Fruit fly (Drosophila melanogaster) whole organism, wandering third instar larva: ENCODE measurements around the gene CG17568.

Experiments used
- Abd-B ChIP-seq: fragments of >200 bp; optimal IDR thresholded peaks from 2 replicates; lab custom pipeline; 2017; ENCODE audit warnings: missing biosample characterization, missing genetic modification characterization
- GATAd ChIP-seq: sonication (Bioruptor generic); optimal IDR thresholded peaks from 2 replicates; lab custom pipeline; 2016; ENCODE audit warnings: missing biosample characterization, missing genetic modification characterization
- Hnf4 ChIP-seq: fragments of 200-800 bp; sonication (Bioruptor generic); optimal IDR thresholded peaks from 2 replicates; lab custom pipeline; 2016; ENCODE audit warnings: missing biosample characterization, mild to moderate bottlenecking, missing genetic modification characterization
- Hr78 ChIP-seq: fragments of >200 bp; optimal IDR thresholded peaks from 2 replicates; lab custom pipeline; 2017; ENCODE audit warnings: missing biosample characterization, missing genetic modification characterization
- Hr83 ChIP-seq: fragments of 200-300 bp; sonication (Bioruptor generic); optimal IDR thresholded peaks from 2 replicates; lab custom pipeline; 2016; ENCODE audit warnings: missing biosample characterization, mild to moderate bottlenecking, missing genetic modification characterization, moderate library complexity; ENCODE audit not compliant: poor library complexity, severe bottlenecking
- Vsx2 ChIP-seq: fragments of 200-300, 225-300 bp; sonication (Bioruptor generic); optimal IDR thresholded peaks from 2 replicates; lab custom pipeline; 2018; ENCODE audit warnings: missing biosample characterization, missing genetic modification characterization; ENCODE audit not compliant: partially characterized antibody
- fru ChIP-seq: fragments of 200-800 bp; sonication (Bioruptor generic); optimal IDR thresholded peaks from 3 replicates; lab custom pipeline; 2016; ENCODE audit warnings: missing biosample characterization, mild to moderate bottlenecking, missing genetic modification characterization
- h ChIP-seq: fragments of 200-800 bp; sonication (Bioruptor generic); optimal IDR thresholded peaks from 3 replicates; lab custom pipeline; 2016; ENCODE audit warnings: missing biosample characterization, mild to moderate bottlenecking, missing genetic modification characterization
- jim ChIP-seq: fragments of 175-275, 200-325 bp; sonication (Bioruptor generic); optimal IDR thresholded peaks from 2 replicates; lab custom pipeline; 2016; ENCODE audit warnings: missing biosample characterization, mild to moderate bottlenecking, missing genetic modification characterization
- psq ChIP-seq: fragments of 200-800 bp; sonication (Bioruptor generic); optimal IDR thresholded peaks from 3 replicates; lab custom pipeline; 2017; ENCODE audit warnings: missing biosample characterization, mild to moderate bottlenecking, missing genetic modification characterization, moderate library complexity
- usp ChIP-seq: fragments of >200 bp; optimal IDR thresholded peaks from 2 replicates; lab custom pipeline; 2017; ENCODE audit warnings: missing biosample characterization, missing genetic modification characterization

- TF ChIP-seq usp (GFP tag; lab: Kevin White, UChicago) (no peak), Abd-B (no peak), h (GFP tag; lab: Kevin White, UChicago) (no peak), Hr78 (GFP tag; lab: Kevin White, UChicago) (no peak), Vsx2 (GFP tag; lab: Kevin White, UChicago) (no peak), Hnf4 (GFP tag; lab: Kevin White, UChicago) (no peak), jim (no peak), GATAd (GFP tag; lab: Kevin White, UChicago) (no peak), psq (GFP tag; lab: Kevin White, UChicago) (no peak), fru (GFP tag; lab: Kevin White, UChicago) (peak; percentile 76), Hr83 (GFP tag; lab: Kevin White, UChicago) (no peak)
These were observed 41.1 kb downstream of the CG17568 start for dm6 chr2L:19140257-19140983.
